Fruit fly (Drosophila melanogaster) whole organism, embryonic: ENCODE results near the gene Cpr73D.

ENCODE experiments used
- CG10209 ChIP-seq: fragments of 200-800 bp; sonication (Bioruptor generic); optimal IDR thresholded peaks from 3 replicates; lab custom pipeline; 2017; ENCODE audit warnings: missing biosample characterization, mild to moderate bottlenecking, missing genetic modification characterization, missing genetic modification reagents
- CG10366 ChIP-seq: fragments of 200-800 bp; sonication (Bioruptor generic); IDR thresholded peaks from 2 replicates; pipeline ENCODE4 v1.3.6; 2022; ENCODE audit warnings: missing biosample characterization, missing genetic modification characterization
- CG10543 ChIP-seq: fragments of 200-800 bp; sonication (Bioruptor generic); optimal IDR thresholded peaks from 3 replicates; lab custom pipeline; 2017; ENCODE audit warnings: missing biosample characterization, mild to moderate bottlenecking, missing genetic modification characterization, moderate library complexity
- CG11085 ChIP-seq: fragments of 200-800 bp; sonication (Bioruptor generic); IDR thresholded peaks from 2 replicates; pipeline ENCODE4 v1.3.6; 2022; ENCODE audit warnings: missing biosample characterization, missing genetic modification characterization
- CG11398 ChIP-seq: fragments of 200-800 bp; sonication (Bioruptor generic); optimal IDR thresholded peaks from 2 replicates; lab custom pipeline; 2016; ENCODE audit warnings: missing biosample characterization, missing genetic modification characterization
- CG11695 ChIP-seq: fragments of 200-800 bp; sonication (Bioruptor generic); IDR thresholded peaks from 3 replicates; pipeline ENCODE4 v1.3.6; 2022; ENCODE audit warnings: missing biosample characterization, missing genetic modification characterization
- CG12391 ChIP-seq: fragments of 200-800 bp; sonication (Bioruptor generic); optimal IDR thresholded peaks from 3 replicates; lab custom pipeline; 2018; ENCODE audit warnings: missing biosample characterization, mild to moderate bottlenecking, missing genetic modification characterization, moderate library complexity
- CG13775 ChIP-seq: fragments of 200-800 bp; sonication (Bioruptor generic); optimal IDR thresholded peaks from 3 replicates; lab custom pipeline; 2017; ENCODE audit warnings: missing biosample characterization, mild to moderate bottlenecking, missing genetic modification characterization
- CG14667 ChIP-seq: fragments of 200-800 bp; sonication (Bioruptor generic); IDR thresholded peaks from 2 replicates; pipeline ENCODE4 v1.3.6; 2022; ENCODE audit warnings: missing biosample characterization, missing genetic modification characterization
- CG17328 ChIP-seq: fragments of 200-800 bp; sonication (Bioruptor generic); IDR thresholded peaks from 2 replicates; pipeline ENCODE4 v1.3.6; 2022; ENCODE audit warnings: missing biosample characterization, missing genetic modification characterization
- CG17829 ChIP-seq: fragments of 200-800 bp; optimal IDR thresholded peaks from 2 replicates; lab custom pipeline; 2019; ENCODE audit warnings: missing biosample characterization, mild to moderate bottlenecking, missing genetic modification characterization, moderate library complexity
- CG18262 ChIP-seq: fragments of 200-800 bp; optimal IDR thresholded peaks from 3 replicates; lab custom pipeline; 2019; ENCODE audit warnings: missing biosample characterization, mild to moderate bottlenecking, missing genetic modification characterization, moderate library complexity
- CG2678 ChIP-seq: fragments of 200-800 bp; sonication (Bioruptor generic); optimal IDR thresholded peaks from 3 replicates; lab custom pipeline; 2019; ENCODE audit warnings: missing biosample characterization, mild to moderate bottlenecking, missing genetic modification characterization, moderate library complexity
- CG32532 ChIP-seq: fragments of 200-800 bp; sonication (Bioruptor generic); IDR thresholded peaks from 2 replicates; pipeline ENCODE4 v1.3.6; 2022; ENCODE audit warnings: missing biosample characterization, missing genetic modification characterization
- CG3838 ChIP-seq: fragments of 200-800 bp; sonication (Bioruptor generic); optimal IDR thresholded peaks from 3 replicates; lab custom pipeline; 2016; ENCODE audit warnings: missing biosample characterization, missing genetic modification characterization
- CG4820 ChIP-seq: fragments of 200-800 bp; sonication (Bioruptor generic); optimal IDR thresholded peaks from 3 replicates; lab custom pipeline; 2016; ENCODE audit warnings: missing biosample characterization, missing genetic modification characterization
- CG7928 ChIP-seq: fragments of 200-800 bp; sonication (Bioruptor generic); optimal IDR thresholded peaks from 2 replicates; lab custom pipeline; 2017; ENCODE audit warnings: missing biosample characterization, mild to moderate bottlenecking, missing genetic modification characterization
- CG8290 ChIP-seq, 3 experiments: fragments of 200-800 bp; sonication (Bioruptor generic); optimal IDR thresholded peaks; 2 replicates each; lab custom pipeline; 2016 to 2019; ENCODE audit warnings: missing biosample characterization in 3 of 3, missing genetic modification characterization in 3 of 3, mild to moderate bottlenecking in 2 of 3, moderate library complexity in 1 of 3
- CG8924 ChIP-seq: fragments of 200-800 bp; optimal IDR thresholded peaks from 3 replicates; lab custom pipeline; 2019; ENCODE audit warnings: missing biosample characterization, mild to moderate bottlenecking, missing genetic modification characterization, moderate library complexity
- Drgx ChIP-seq: fragments of 200-800 bp; sonication (Bioruptor generic); IDR thresholded peaks from 2 replicates; pipeline ENCODE4 v1.3.6; 2022; ENCODE audit warnings: missing biosample characterization, missing genetic modification characterization
- Gsc ChIP-seq: fragments of 200-800 bp; sonication (Bioruptor generic); IDR thresholded peaks from 2 replicates; pipeline ENCODE4 v1.3.6; 2022; ENCODE audit warnings: missing biosample characterization, missing genetic modification characterization
- Max ChIP-seq: fragments of 200-800 bp; sonication (Bioruptor generic); optimal IDR thresholded peaks from 2 replicates; lab custom pipeline; 2016; ENCODE audit warnings: missing biosample characterization, mild to moderate bottlenecking, missing genetic modification characterization
- Mes4 ChIP-seq: fragments of 200-800 bp; sonication (Bioruptor generic); optimal IDR thresholded peaks from 2 replicates; lab custom pipeline; 2016; ENCODE audit warnings: missing biosample characterization, missing genetic modification characterization
- Nf-YA ChIP-seq: fragments of 200-800 bp; sonication (Bioruptor generic); IDR thresholded peaks from 2 replicates; pipeline ENCODE4 v1.3.6; 2022; ENCODE audit warnings: missing biosample characterization, missing genetic modification characterization
- Side ChIP-seq: fragments of 200-800 bp; sonication (Bioruptor generic); optimal IDR thresholded peaks from 2 replicates; lab custom pipeline; 2016; ENCODE audit warnings: missing biosample characterization, missing genetic modification characterization
- Sox100B ChIP-seq: fragments of 200-800 bp; sonication (Bioruptor generic); optimal IDR thresholded peaks from 3 replicates; lab custom pipeline; 2018; ENCODE audit warnings: missing biosample characterization, mild to moderate bottlenecking, missing genetic modification characterization
- Sox102F ChIP-seq: fragments of 200-800 bp; sonication (Bioruptor generic); optimal IDR thresholded peaks from 2 replicates; lab custom pipeline; 2018; ENCODE audit warnings: missing biosample characterization, mild to moderate bottlenecking, missing genetic modification characterization, moderate library complexity
- Usf ChIP-seq: fragments of 200-800 bp; sonication (Bioruptor generic); optimal IDR thresholded peaks from 2 replicates; lab custom pipeline; 2017; ENCODE audit warnings: missing genotype, missing biosample characterization, missing genetic modification characterization
- bab2 ChIP-seq: fragments of 200-800 bp; sonication (Bioruptor generic); optimal IDR thresholded peaks from 2 replicates; lab custom pipeline; 2016; ENCODE audit warnings: missing biosample characterization, missing genetic modification characterization
- bigmax ChIP-seq: fragments of 200-800 bp; sonication (Bioruptor generic); optimal IDR thresholded peaks from 2 replicates; lab custom pipeline; 2018; ENCODE audit warnings: missing biosample characterization, mild to moderate bottlenecking, missing genetic modification characterization
- bowl ChIP-seq: fragments of 200-800 bp; sonication (Bioruptor generic); IDR thresholded peaks from 2 replicates; pipeline ENCODE4 v1.3.6; 2022; ENCODE audit warnings: missing biosample characterization, missing genetic modification characterization
- cato ChIP-seq: fragments of 200-800 bp; sonication (Bioruptor generic); optimal IDR thresholded peaks from 2 replicates; lab custom pipeline; 2016; ENCODE audit warnings: missing biosample characterization, missing genetic modification characterization, borderline replicate concordance
- caup ChIP-seq: fragments of 200-800 bp; sonication (Bioruptor generic); optimal IDR thresholded peaks from 3 replicates; lab custom pipeline; 2017; ENCODE audit warnings: missing biosample characterization, mild to moderate bottlenecking, missing genetic modification characterization, moderate library complexity; ENCODE audit not compliant: severe bottlenecking
- chn ChIP-seq: fragments of 200-800 bp; sonication (Bioruptor generic); optimal IDR thresholded peaks from 2 replicates; lab custom pipeline; 2016; ENCODE audit warnings: missing biosample characterization, missing genetic modification characterization
- gem ChIP-seq: fragments of 200-800 bp; sonication (Bioruptor generic); optimal IDR thresholded peaks from 2 replicates; lab custom pipeline; 2019; ENCODE audit warnings: missing biosample characterization, mild to moderate bottlenecking, missing genetic modification characterization, moderate library complexity
- grau ChIP-seq: fragments of 200-800 bp; optimal IDR thresholded peaks from 3 replicates; lab custom pipeline; 2019; ENCODE audit warnings: missing biosample characterization, mild to moderate bottlenecking, missing genetic modification characterization, moderate library complexity
- insv ChIP-seq, 2 experiments: fragments of 200-800 bp; sonication (Bioruptor generic); optimal IDR thresholded peaks; 3 replicates each; lab custom pipeline; 2016 to 2018; ENCODE audit warnings: missing biosample characterization in 2 of 2, missing genetic modification characterization in 2 of 2
- lbe ChIP-seq: fragments of 200-800 bp; sonication (Bioruptor generic); optimal IDR thresholded peaks from 2 replicates; lab custom pipeline; 2016; ENCODE audit warnings: missing biosample characterization, mild to moderate bottlenecking, missing genetic modification characterization
- lmd ChIP-seq: fragments of 200-800 bp; sonication (Bioruptor generic); IDR thresholded peaks from 2 replicates; pipeline ENCODE4 v1.3.6; 2022; ENCODE audit warnings: missing biosample characterization, missing genetic modification characterization
- nau ChIP-seq: fragments of 200-800 bp; sonication (Bioruptor generic); optimal IDR thresholded peaks from 3 replicates; lab custom pipeline; 2017; ENCODE audit warnings: missing biosample characterization, mild to moderate bottlenecking, missing genetic modification characterization, missing genetic modification reagents
- nmo ChIP-seq: fragments of 200-800 bp; sonication (Bioruptor generic); optimal IDR thresholded peaks from 2 replicates; lab custom pipeline; 2018; ENCODE audit warnings: missing biosample characterization, mild to moderate bottlenecking, missing genetic modification characterization, moderate library complexity
- org-1 ChIP-seq: fragments of 200-800 bp; sonication (Bioruptor generic); optimal IDR thresholded peaks from 2 replicates; lab custom pipeline; 2017; ENCODE audit warnings: missing biosample characterization, missing genetic modification characterization
- phol ChIP-seq: fragments of 200-800 bp; sonication (Bioruptor generic); optimal IDR thresholded peaks from 3 replicates; lab custom pipeline; 2018; ENCODE audit warnings: missing biosample characterization, mild to moderate bottlenecking, missing genetic modification characterization, moderate library complexity
- prd ChIP-seq, 3 experiments: fragments of >200 bp in 2 of 3; fragments of 200-800 bp in 1 of 3; sonication (Bioruptor generic) in 1 of 3; optimal IDR thresholded peaks in 2 of 3; IDR thresholded peaks in 1 of 3; 2 replicates in 2 of 3; 3 replicates in 1 of 3; pipeline versions ENCODE4 v1.3.6 to Lab custom; 2017 to 2022; ENCODE audit warnings: missing biosample characterization in 1 of 3, missing genetic modification characterization in 1 of 3
- ro ChIP-seq: fragments of 200-800 bp; sonication (Bioruptor generic); IDR thresholded peaks from 2 replicates; pipeline ENCODE4 v1.3.6; 2022; ENCODE audit warnings: missing biosample characterization, missing genetic modification characterization
- salm ChIP-seq: fragments of 200-800 bp; sonication (Bioruptor generic); optimal IDR thresholded peaks from 2 replicates; lab custom pipeline; 2018; ENCODE audit warnings: missing biosample characterization, mild to moderate bottlenecking, missing genetic modification characterization
- sc ChIP-seq, 3 experiments: fragments of >200 bp in 2 of 3; fragments of 200-800 bp in 1 of 3; sonication (Bioruptor generic) in 1 of 3; optimal IDR thresholded peaks; 2 replicates in 2 of 3; 3 replicates in 1 of 3; lab custom pipeline; 2017; ENCODE audit warnings: mild to moderate bottlenecking in 1 of 3, missing biosample characterization in 1 of 3, missing genetic modification characterization in 1 of 3, missing genetic modification reagents in 1 of 3
- tap ChIP-seq: fragments of 200-800 bp; optimal IDR thresholded peaks from 3 replicates; lab custom pipeline; 2019; ENCODE audit warnings: missing biosample characterization, mild to moderate bottlenecking, missing genetic modification characterization, moderate library complexity
- tx ChIP-seq: fragments of 200-800 bp; sonication (Bioruptor generic); optimal IDR thresholded peaks from 2 replicates; lab custom pipeline; 2016; ENCODE audit warnings: missing biosample characterization, missing genetic modification characterization
- vvl ChIP-seq: fragments of 200-800 bp; sonication (Bioruptor generic); IDR thresholded peaks from 2 replicates; pipeline ENCODE4 v1.3.6; 2022; ENCODE audit warnings: missing biosample characterization, missing genetic modification characterization

The Cpr73D gene

DNA sequence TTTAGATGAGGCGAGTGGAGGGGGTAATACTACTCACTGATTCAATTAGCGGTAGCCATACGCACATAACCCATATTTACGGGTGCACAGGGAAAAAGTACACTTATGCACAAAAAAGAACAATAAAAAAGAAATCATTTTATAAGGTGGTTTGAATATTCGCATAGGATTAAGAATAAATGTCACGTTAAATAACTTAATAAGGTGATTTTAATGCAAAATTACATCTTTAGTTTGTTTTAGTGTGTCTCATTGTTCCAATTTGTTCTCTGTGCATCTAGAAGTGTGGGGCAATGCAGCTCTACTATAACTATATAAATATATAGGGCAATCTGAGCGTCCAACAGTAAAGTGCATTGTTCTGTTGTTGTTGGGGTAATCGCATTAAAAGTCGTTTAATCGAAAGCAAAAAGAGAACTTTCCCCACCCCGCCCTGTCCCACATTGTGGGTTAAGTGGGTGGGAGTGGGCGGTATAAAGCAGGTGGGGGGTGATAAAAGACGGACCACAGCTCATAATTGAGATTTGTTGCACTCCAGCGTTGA, 64.7 kb downstream of the Cpr73D start (continued):
- TF ChIP-seq CG10366 (GFP tag; lab: Robert Waterston, UW) (no peak), Max (GFP tag; lab: Kevin White, UChicago) (no peak), CG13775 (GFP tag; lab: Kevin White, UChicago) (no peak), phol (peak; percentile 14), salm (tag; lab: Kevin White, UChicago) (no peak), CG10209 (no peak), Drgx (GFP tag; lab: Robert Waterston, UW) (peak; percentile 63; the same call in 1 of the 2 replicates), sc (optimal IDR thresholded peaks at IDR 0.05; lab: Kevin White, UChicago) (no peak), sc (GFP tag; optimal IDR thresholded peaks at IDR 0.05; lab: Kevin White, UChicago) (no peak), bigmax (no peak), cato (GFP tag; lab: Kevin White, UChicago) (no peak), Gsc (GFP tag; lab: Robert Waterston, UW) (no peak), CG4820 (GFP tag; lab: Kevin White, UChicago) (no peak), tap (tag; lab: Kevin White, UChicago) (no peak), CG11398 (no peak), CG11695 (GFP tag; lab: Robert Waterston, UW) (no peak), Side (GFP tag; lab: Kevin White, UChicago) (no peak), CG17829 (tag; lab: Kevin White, UChicago) (no peak), Sox102F (GFP tag; lab: Kevin White, UChicago) (peak; percentile 37), ro (GFP tag; lab: Robert Waterston, UW) (no peak), gem (tag; lab: Kevin White, UChicago) (peak; percentile 35), CG32532 (GFP tag; lab: Robert Waterston, UW) (no peak), org-1 (GFP tag; lab: Kevin White, UChicago) (no peak), CG3838 (GFP tag; lab: Kevin White, UChicago) (no peak), bab2 (no peak), Nf-YA (no peak), lmd (GFP tag; lab: Robert Waterston, UW) (no peak), CG14667 (no peak), CG12391 (tag; lab: Kevin White, UChicago) (no peak), nau (no peak), Mes4 (GFP tag; lab: Kevin White, UChicago) (no peak), nmo (no peak), CG11085 (GFP tag; lab: Robert Waterston, UW) (no peak), caup (GFP tag; lab: Kevin White, UChicago) (no peak), Usf (GFP tag; lab: Kevin White, UChicago) (no peak), CG18262 (no peak), CG7928 (GFP tag; lab: Kevin White, UChicago) (no peak), grau (tag; lab: Kevin White, UChicago) (no peak), chn (GFP tag; lab: Kevin White, UChicago) (no peak), CG8290 (GFP tag; optimal IDR thresholded peaks at IDR 0.05; lab: Kevin White, UChicago) (no peak), CG8290 (tag; optimal IDR thresholded peaks at IDR 0.05; lab: Kevin White, UChicago) (no peak), prd (optimal IDR thresholded peaks at IDR 0.05; lab: Kevin White, UChicago) (no peak), prd (GFP tag; IDR thresholded peaks at IDR 0.05; lab: Robert Waterston, UW) (peak; percentile 41; the same call in 1 of the 3 replicates), tx (GFP tag; lab: Kevin White, UChicago) (no peak), Sox100B (GFP tag; lab: Kevin White, UChicago) (no peak), CG10543 (no peak), bowl (GFP tag; lab: Robert Waterston, UW) (no peak), lbe (GFP tag; lab: Kevin White, UChicago) (no peak), insv (GFP tag; optimal IDR thresholded peaks at IDR 0.05; lab: Kevin White, UChicago) (no peak), vvl (GFP tag; lab: Robert Waterston, UW) (no peak), CG8924 (tag; lab: Kevin White, UChicago) (no peak), CG17328 (GFP tag; lab: Robert Waterston, UW) (no peak), CG2678 (tag; lab: Kevin White, UChicago) (peak; percentile 21)
